Fruit fly (Drosophila melanogaster) whole organism, embryonic: ENCODE measurements around the gene Mf.

Experiments
- Atf-2 ChIP-seq: fragments of 200-800 bp; sonication (Bioruptor generic); optimal IDR thresholded peaks from 2 replicates; lab custom pipeline; 2016; ENCODE audit warnings: missing biosample characterization, missing genetic modification characterization
- Blimp-1 ChIP-seq: fragments of 200-800 bp; sonication (Bioruptor generic); optimal IDR thresholded peaks from 3 replicates; lab custom pipeline; 2018; ENCODE audit warnings: missing biosample characterization, missing genetic modification characterization, mild to moderate bottlenecking, moderate library complexity, missing genetic modification reagents
- CG10431 ChIP-seq: fragments of 200-800 bp; sonication (Bioruptor generic); optimal IDR thresholded peaks from 3 replicates; lab custom pipeline; 2018; ENCODE audit warnings: missing biosample characterization, mild to moderate bottlenecking, missing genetic modification characterization
- CG11085 ChIP-seq: fragments of 200-800 bp; sonication (Bioruptor generic); IDR thresholded peaks from 2 replicates; pipeline ENCODE4 v1.3.6; 2022; ENCODE audit warnings: missing biosample characterization, missing genetic modification characterization
- CG11247 ChIP-seq: fragments of 200-800 bp; sonication (Bioruptor generic); IDR thresholded peaks from 2 replicates; pipeline ENCODE4 v1.3.6; 2022; ENCODE audit warnings: missing biosample characterization, missing genetic modification characterization
- CG11456 ChIP-seq: fragments of 200-800 bp; sonication (Bioruptor generic); IDR thresholded peaks from 3 replicates; pipeline ENCODE4 v1.3.6; 2022; ENCODE audit warnings: missing biosample characterization, missing genetic modification characterization
- CG11695 ChIP-seq: fragments of 200-800 bp; sonication (Bioruptor generic); IDR thresholded peaks from 3 replicates; pipeline ENCODE4 v1.3.6; 2022; ENCODE audit warnings: missing biosample characterization, missing genetic modification characterization
- CG13123 ChIP-seq: fragments of 200-800 bp; sonication (Bioruptor generic); optimal IDR thresholded peaks from 2 replicates; lab custom pipeline; 2016; ENCODE audit warnings: missing biosample characterization, missing genetic modification characterization
- CG14014 ChIP-seq: fragments of 200-800 bp; sonication (Bioruptor generic); IDR thresholded peaks from 2 replicates; pipeline ENCODE4 v1.3.6; 2022; ENCODE audit warnings: missing biosample characterization, missing genetic modification characterization
- CG17385 ChIP-seq: fragments of 200-800 bp; sonication (Bioruptor generic); optimal IDR thresholded peaks from 3 replicates; lab custom pipeline; 2018; ENCODE audit warnings: missing biosample characterization, mild to moderate bottlenecking, missing genetic modification characterization
- CG30431 ChIP-seq: fragments of 200-800 bp; sonication (Bioruptor generic); optimal IDR thresholded peaks from 2 replicates; lab custom pipeline; 2017; ENCODE audit warnings: missing biosample characterization, missing genetic modification characterization
- CG34376 ChIP-seq: fragments of 200-800 bp; sonication (Bioruptor generic); optimal IDR thresholded peaks from 2 replicates; lab custom pipeline; 2018; ENCODE audit warnings: missing biosample characterization, mild to moderate bottlenecking, missing genetic modification characterization
- CG5245 ChIP-seq: fragments of 200-800 bp; sonication (Bioruptor generic); optimal IDR thresholded peaks from 3 replicates; lab custom pipeline; 2016; ENCODE audit warnings: missing biosample characterization, missing genetic modification characterization
- CG6272 ChIP-seq: fragments of 200-800 bp; sonication (Bioruptor generic); IDR thresholded peaks from 2 replicates; pipeline ENCODE4 v1.3.6; 2022; ENCODE audit warnings: missing biosample characterization, missing genetic modification characterization
- CG6689 ChIP-seq: fragments of 200-800 bp; sonication (Bioruptor generic); IDR thresholded peaks from 2 replicates; pipeline ENCODE4 v1.3.6; 2022; ENCODE audit warnings: missing biosample characterization, missing genetic modification characterization
- CG6765 ChIP-seq: fragments of 200-800 bp; sonication (Bioruptor generic); optimal IDR thresholded peaks from 3 replicates; lab custom pipeline; 2017; ENCODE audit warnings: missing biosample characterization, mild to moderate bottlenecking, missing genetic modification characterization
- CG6791 ChIP-seq: fragments of 200-800 bp; sonication (Bioruptor generic); IDR thresholded peaks from 3 replicates; pipeline ENCODE4 v1.3.6; 2022; ENCODE audit warnings: missing biosample characterization, missing genetic modification characterization; ENCODE audit not compliant: partially characterized antibody
- CG8478 ChIP-seq: fragments of >200 bp; optimal IDR thresholded peaks from 2 replicates; lab custom pipeline; 2018
- CG9215 ChIP-seq: fragments of 200-800 bp; sonication (Bioruptor generic); IDR thresholded peaks from 2 replicates; pipeline ENCODE4 v1.3.6; 2022; ENCODE audit warnings: missing biosample characterization, missing genetic modification characterization
- CrebB ChIP-seq: fragments of 200-800 bp; sonication (Bioruptor generic); optimal IDR thresholded peaks from 3 replicates; lab custom pipeline; 2018; ENCODE audit warnings: missing biosample characterization, mild to moderate bottlenecking, missing genetic modification characterization
- Dbx ChIP-seq: fragments of 200-800 bp; sonication (Bioruptor generic); IDR thresholded peaks from 3 replicates; pipeline ENCODE4 v1.3.6; 2022; ENCODE audit warnings: missing biosample characterization, missing genetic modification characterization
- Deaf1 ChIP-seq: fragments of 200-800 bp; optimal IDR thresholded peaks from 3 replicates; lab custom pipeline; 2019; ENCODE audit warnings: missing biosample characterization, mild to moderate bottlenecking, missing genetic modification characterization, moderate library complexity
- E2f1 ChIP-seq: fragments of 200-800 bp; sonication (Bioruptor generic); IDR thresholded peaks from 2 replicates; pipeline ENCODE4 v1.3.6; 2022; ENCODE audit warnings: missing biosample characterization, missing genetic modification characterization
- Fer1 ChIP-seq: fragments of 200-800 bp; sonication (Bioruptor generic); optimal IDR thresholded peaks from 2 replicates; lab custom pipeline; 2017; ENCODE audit warnings: missing biosample characterization, mild to moderate bottlenecking, missing genetic modification characterization
- Fer2 ChIP-seq: fragments of 200-800 bp; sonication (Bioruptor generic); optimal IDR thresholded peaks from 2 replicates; lab custom pipeline; 2018; ENCODE audit warnings: missing biosample characterization, mild to moderate bottlenecking, missing genetic modification characterization, moderate library complexity
- Hr51 ChIP-seq, 2 experiments: fragments of 200-800 bp; sonication (Bioruptor generic); optimal IDR thresholded peaks; 2 replicates in 1 of 2; 3 replicates in 1 of 2; lab custom pipeline; 2016 to 2018; ENCODE audit warnings: missing biosample characterization in 2 of 2, missing genetic modification characterization in 2 of 2, mild to moderate bottlenecking in 1 of 2, moderate library complexity in 1 of 2
- NC2α ChIP-seq: fragments of 200-800 bp; sonication (Bioruptor generic); optimal IDR thresholded peaks from 2 replicates; lab custom pipeline; 2016; ENCODE audit warnings: missing biosample characterization, missing genetic modification characterization
- Nf-YA ChIP-seq: fragments of 200-800 bp; sonication (Bioruptor generic); IDR thresholded peaks from 2 replicates; pipeline ENCODE4 v1.3.6; 2022; ENCODE audit warnings: missing biosample characterization, missing genetic modification characterization
- Opbp ChIP-seq: fragments of 200-800 bp; sonication (Bioruptor generic); IDR thresholded peaks from 3 replicates; pipeline ENCODE4 v1.3.6; 2022; ENCODE audit warnings: missing biosample characterization, missing genetic modification characterization; ENCODE audit not compliant: partially characterized antibody
- Rfx ChIP-seq: fragments of 200-800 bp; sonication (Bioruptor generic); IDR thresholded peaks from 2 replicates; pipeline ENCODE4 v1.3.6; 2022; ENCODE audit warnings: missing biosample characterization, missing genetic modification characterization
- YL-1 ChIP-seq: fragments of 200-800 bp; sonication (Bioruptor generic); optimal IDR thresholded peaks from 3 replicates; lab custom pipeline; 2017; ENCODE audit warnings: missing biosample characterization, mild to moderate bottlenecking, missing genetic modification characterization
- dmrt11E ChIP-seq: fragments of 200-800 bp; sonication (Bioruptor generic); optimal IDR thresholded peaks from 3 replicates; lab custom pipeline; 2018; ENCODE audit warnings: missing biosample characterization, mild to moderate bottlenecking, missing genetic modification characterization, moderate library complexity
- eyg ChIP-seq: fragments of 200-800 bp; sonication (Bioruptor generic); optimal IDR thresholded peaks from 3 replicates; lab custom pipeline; 2016; ENCODE audit warnings: missing biosample characterization, missing genetic modification characterization
- fru ChIP-seq: fragments of >200 bp; optimal IDR thresholded peaks from 2 replicates; lab custom pipeline; 2017
- gce ChIP-seq: fragments of 200-800 bp; sonication (Bioruptor generic); IDR thresholded peaks from 3 replicates; pipeline ENCODE4 v1.3.6; 2022; ENCODE audit warnings: missing biosample characterization, missing genetic modification characterization
- gem ChIP-seq: fragments of 200-800 bp; sonication (Bioruptor generic); optimal IDR thresholded peaks from 2 replicates; lab custom pipeline; 2019; ENCODE audit warnings: missing biosample characterization, mild to moderate bottlenecking, missing genetic modification characterization, moderate library complexity
- gsb ChIP-seq: fragments of 200-800 bp; sonication (Bioruptor generic); IDR thresholded peaks from 2 replicates; pipeline ENCODE4 v1.3.6; 2022; ENCODE audit warnings: missing biosample characterization, missing genetic modification characterization
- pan ChIP-seq, 4 experiments: fragments of >200 bp in 3 of 4; fragments of 200-800 bp in 1 of 4; sonication (Bioruptor generic) in 1 of 4; optimal IDR thresholded peaks in 3 of 4; IDR thresholded peaks in 1 of 4; 2 replicates each; pipeline versions ENCODE4 v1.3.6 to Lab custom; 2017 to 2022; ENCODE audit warnings: missing biosample characterization in 2 of 4, missing genetic modification characterization in 2 of 4, mixed read lengths in 1 of 4
- phol ChIP-seq: fragments of 200-800 bp; sonication (Bioruptor generic); optimal IDR thresholded peaks from 3 replicates; lab custom pipeline; 2018; ENCODE audit warnings: missing biosample characterization, mild to moderate bottlenecking, missing genetic modification characterization, moderate library complexity
- ranshi ChIP-seq: fragments of 200-800 bp; sonication (Bioruptor generic); IDR thresholded peaks from 2 replicates; pipeline ENCODE4 v1.3.6; 2022; ENCODE audit warnings: missing biosample characterization, missing genetic modification characterization
- row ChIP-seq: fragments of 200-800 bp; sonication (Bioruptor generic); IDR thresholded peaks from 3 replicates; pipeline ENCODE4 v1.3.6; 2022; ENCODE audit warnings: missing biosample characterization, missing genetic modification characterization
- run ChIP-seq: fragments of 200-800 bp; sonication (Bioruptor generic); optimal IDR thresholded peaks from 3 replicates; lab custom pipeline; 2018; ENCODE audit warnings: missing biosample characterization, mild to moderate bottlenecking, missing genetic modification characterization
- sim ChIP-seq: fragments of 200-800 bp; sonication (Bioruptor generic); IDR thresholded peaks from 2 replicates; pipeline ENCODE4 v1.3.6; 2022; ENCODE audit warnings: missing biosample characterization, missing genetic modification characterization
- slbo ChIP-seq: fragments of 200-800 bp; sonication (Bioruptor generic); IDR thresholded peaks from 2 replicates; pipeline ENCODE4 v1.3.6; 2022; ENCODE audit warnings: missing biosample characterization, missing genetic modification characterization
- sqz ChIP-seq: fragments of 200-800 bp; sonication (Bioruptor generic); optimal IDR thresholded peaks from 3 replicates; lab custom pipeline; 2018; ENCODE audit warnings: missing biosample characterization, mild to moderate bottlenecking, missing genetic modification characterization
- ssp ChIP-seq: fragments of 200-800 bp; sonication (Bioruptor generic); IDR thresholded peaks from 2 replicates; pipeline ENCODE4 v1.3.6; 2022; ENCODE audit warnings: missing biosample characterization, missing genetic modification characterization
- stc ChIP-seq: fragments of 200-800 bp; sonication (Bioruptor generic); IDR thresholded peaks from 2 replicates; pipeline ENCODE4 v1.3.6; 2022; ENCODE audit warnings: missing biosample characterization, missing genetic modification characterization
- usp ChIP-seq: fragments of >200 bp; optimal IDR thresholded peaks from 2 replicates; lab custom pipeline; 2017; ENCODE audit warnings: missing biosample characterization, missing genetic modification characterization
- zf30C ChIP-seq: fragments of 200-800 bp; sonication (Bioruptor generic); optimal IDR thresholded peaks from 3 replicates; lab custom pipeline; 2018; ENCODE audit warnings: missing biosample characterization, mild to moderate bottlenecking, missing genetic modification characterization

The Mf gene

DNA sequence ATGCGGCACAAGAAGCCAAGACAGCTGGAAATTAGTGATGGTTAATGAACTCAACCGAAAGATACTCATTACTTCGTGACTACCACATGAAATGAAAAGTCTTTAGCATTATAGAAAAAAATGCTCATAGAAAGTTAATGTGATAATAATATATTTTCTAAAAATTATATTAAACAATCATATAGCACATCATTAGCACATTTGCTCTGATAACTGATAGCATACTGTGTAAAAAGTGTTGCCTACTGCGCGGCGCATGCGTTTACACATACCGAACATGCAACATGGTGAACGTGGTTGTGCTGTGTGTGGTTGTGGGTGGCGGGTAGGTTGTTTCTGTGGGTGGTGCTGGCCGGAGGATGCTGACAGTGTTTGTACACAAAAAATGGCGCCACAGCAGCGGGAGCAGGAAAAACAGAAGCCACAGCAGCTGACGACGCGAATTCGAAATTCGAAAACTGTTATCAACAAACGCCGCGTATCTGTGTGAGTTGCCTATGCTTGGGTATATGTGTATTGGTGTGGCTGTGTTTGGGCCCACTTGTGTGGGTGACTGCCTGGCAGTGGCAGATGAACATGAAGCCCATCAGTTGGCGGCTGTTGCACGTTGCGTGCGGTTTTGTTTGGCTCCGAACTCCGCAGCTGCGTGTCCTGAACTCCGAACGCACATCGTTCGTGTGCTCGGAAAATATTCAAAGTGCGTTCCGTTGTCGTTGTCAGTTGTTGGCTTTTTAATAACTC, 31.4 kb downstream of the Mf start, which contains the start of gene Gyc88E (continued):
- TF ChIP-seq CG8478 (lab: Kevin White, UChicago), result no peak
- TF ChIP-seq Fer2 (tag; lab: Kevin White, UChicago), result no peak
- no peak for TF ChIP-seq CrebB (tag; lab: Kevin White, UChicago)
- TF ChIP-seq E2f1 (GFP tag; lab: Robert Waterston, UW), result peak; percentile 59
- TF ChIP-seq Rfx, result peak; percentile 69
- no peak for TF ChIP-seq zf30C (GFP tag; lab: Kevin White, UChicago)
- no peak for TF ChIP-seq CG34376 (GFP tag; lab: Kevin White, UChicago)
- no peak for TF ChIP-seq Atf-2 (GFP tag; lab: Kevin White, UChicago)
- TF ChIP-seq pan (optimal IDR thresholded peaks at IDR 0.05; lab: Kevin White, UChicago), result no peak
- TF ChIP-seq pan (GFP tag; optimal IDR thresholded peaks at IDR 0.05 in 1 of 2, IDR thresholded peaks at IDR 0.05 in 1 of 2), result peak in 1 of 2 experiments; percentile 83
- TF ChIP-seq stc, result peak; percentile 68
- no peak for TF ChIP-seq CG30431 (GFP tag; lab: Kevin White, UChicago)
- peak; percentile 46; the same call in 1 of the 2 replicates for TF ChIP-seq ranshi (GFP tag; lab: Robert Waterston, UW)
- no peak for TF ChIP-seq Opbp
- TF ChIP-seq CG10431 (GFP tag; lab: Kevin White, UChicago), result no peak
- TF ChIP-seq CG11085, result 0 out of 2 replicates have a peak, but pooled peaks have one; percentile 11
- no peak for TF ChIP-seq CG14014 (GFP tag; lab: Robert Waterston, UW)
- peak; percentile 65; the same call in 2 of the 3 replicates for TF ChIP-seq row (GFP tag; lab: Robert Waterston, UW)
- no peak for TF ChIP-seq phol (tag; lab: Kevin White, UChicago)
- peak; percentile 73 for TF ChIP-seq CG9215 (GFP tag; lab: Robert Waterston, UW)
- no peak for TF ChIP-seq CG5245 (GFP tag; lab: Kevin White, UChicago)
- TF ChIP-seq CG6689, result peak; percentile 65
- TF ChIP-seq CG13123 (GFP tag; lab: Kevin White, UChicago), result no peak
- TF ChIP-seq Nf-YA (GFP tag; lab: Robert Waterston, UW), result no peak
- no peak for TF ChIP-seq YL-1 (GFP tag; lab: Kevin White, UChicago)
- TF ChIP-seq Fer1, result no peak
- TF ChIP-seq sqz (GFP tag; lab: Kevin White, UChicago), result peak; percentile 10
- no peak for TF ChIP-seq run (tag; lab: Kevin White, UChicago)
- 0 out of 2 replicates have a peak, but pooled peaks have one; percentile 36 for TF ChIP-seq slbo (GFP tag; lab: Robert Waterston, UW)
- TF ChIP-seq Dbx (GFP tag; lab: Robert Waterston, UW), result 0 out of 3 replicates have a peak, but pooled peaks have one; percentile 50
- TF ChIP-seq Hr51 (GFP tag; optimal IDR thresholded peaks at IDR 0.05; lab: Kevin White, UChicago), result no peak
- peak; percentile 36; the same call in 1 of the 2 replicates for TF ChIP-seq gsb (GFP tag; lab: Robert Waterston, UW)
- TF ChIP-seq dmrt11E, result no peak
- TF ChIP-seq ssp (GFP tag; lab: Robert Waterston, UW), result peak; percentile 40; the same call in 1 of the 2 replicates
- no peak for TF ChIP-seq sim
- TF ChIP-seq CG11456 (GFP tag; lab: Robert Waterston, UW), result peak; percentile 67; the same call in 2 of the 3 replicates
- peak; percentile 42 for TF ChIP-seq CG6272 (GFP tag; lab: Robert Waterston, UW)
- peak; percentile 69; the same call in 2 of the 3 replicates for TF ChIP-seq CG11695 (GFP tag; lab: Robert Waterston, UW)
- no peak for TF ChIP-seq fru (lab: Kevin White, UChicago)
- no peak for TF ChIP-seq NC2α (GFP tag; lab: Kevin White, UChicago)
- no peak for TF ChIP-seq CG6791 (GFP tag; lab: Robert Waterston, UW)
- 0 out of 3 replicates have a peak, but pooled peaks have one; percentile 28 for TF ChIP-seq gce (GFP tag; lab: Robert Waterston, UW)
- peak; percentile 67 for TF ChIP-seq CG11247 (GFP tag; lab: Robert Waterston, UW)
- no peak for TF ChIP-seq CG6765 (GFP tag; lab: Kevin White, UChicago)
- TF ChIP-seq Deaf1, result peak; percentile 44
- no peak for TF ChIP-seq Blimp-1 (GFP tag; lab: Kevin White, UChicago)
- TF ChIP-seq gem (tag; lab: Kevin White, UChicago), result peak; percentile 35
- no peak for TF ChIP-seq usp (GFP tag; lab: Kevin White, UChicago)
- no peak for TF ChIP-seq eyg (GFP tag; lab: Kevin White, UChicago)
- no peak for TF ChIP-seq CG17385 (GFP tag; lab: Kevin White, UChicago)
